Fruit fly (Drosophila melanogaster): Measurements from ENCODE around the gene fws.

The fws gene

dm6 chr2L:17449608-17450504 is 31.0 kb downstream of the fws start, which contains the start of gene dl:
Gene dl, minus strand, starts transcription at chr2L:17450364.
- peak; percentile 67 for TF ChIP-seq pan (optimal IDR thresholded peaks at IDR 0.05)
- TF ChIP-seq psq (optimal IDR thresholded peaks at IDR 0.05), result no peak
- no peak for TF ChIP-seq CG8478 (optimal IDR thresholded peaks at IDR 0.05)
- TF ChIP-seq EcR (GFP tag; optimal IDR thresholded peaks at IDR 0.05), result no peak

DNA sequence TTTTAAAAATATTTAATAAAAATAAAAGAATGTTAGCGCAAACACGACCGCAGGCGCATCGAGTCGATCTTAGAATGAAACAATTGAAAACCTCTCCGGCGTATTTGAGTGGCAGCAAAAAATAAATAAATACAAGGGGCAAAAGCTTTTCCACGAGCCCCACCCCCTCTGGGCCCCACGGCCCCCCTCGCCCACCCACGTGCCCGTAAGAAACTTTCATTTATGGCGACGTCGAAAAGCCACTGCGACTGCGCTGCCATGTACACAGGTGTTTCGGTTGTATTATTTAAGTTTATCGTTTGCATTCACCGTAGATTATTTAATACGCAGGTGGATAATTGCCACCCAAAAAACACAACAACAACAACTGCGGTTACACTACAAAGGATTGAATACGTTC is 32.4 kb downstream of the fws start:
- TF ChIP-seq pan (optimal IDR thresholded peaks at IDR 0.05), result no peak
- no peak for TF ChIP-seq Dll (optimal IDR thresholded peaks at IDR 0.05)
- TF ChIP-seq CG8478 (optimal IDR thresholded peaks at IDR 0.05), result no peak
- TF ChIP-seq usp (GFP tag; optimal IDR thresholded peaks at IDR 0.05), result no peak
- TF ChIP-seq psq (optimal IDR thresholded peaks at IDR 0.05), result no peak
- TF ChIP-seq EcR (GFP tag; optimal IDR thresholded peaks at IDR 0.05), result no peak

DNA sequence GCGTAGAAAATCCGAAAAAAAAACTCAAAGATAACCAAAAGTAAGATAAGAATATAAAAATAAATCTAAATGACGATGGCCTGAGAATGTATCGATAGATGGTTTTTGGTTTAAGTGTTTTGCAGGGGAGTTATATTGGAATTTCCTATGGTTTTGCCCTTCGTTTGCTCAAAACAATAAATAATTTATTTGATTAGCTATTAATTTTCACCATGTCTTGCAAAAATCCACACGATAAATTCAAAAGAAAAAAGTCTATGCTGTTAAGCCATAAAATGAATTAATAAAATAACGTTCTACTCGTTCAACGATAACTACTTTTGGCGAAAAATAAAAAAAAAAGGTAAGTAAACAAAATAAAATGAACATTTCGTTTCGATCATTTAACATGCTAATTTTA is 33.8 kb downstream of the fws start:
- TF ChIP-seq EcR (GFP tag; optimal IDR thresholded peaks at IDR 0.05), result no peak
- TF ChIP-seq psq (optimal IDR thresholded peaks at IDR 0.05), result no peak
- no peak for TF ChIP-seq Dll (optimal IDR thresholded peaks at IDR 0.05)
- TF ChIP-seq CG8478 (optimal IDR thresholded peaks at IDR 0.05), result no peak
- no peak for TF ChIP-seq usp (GFP tag; optimal IDR thresholded peaks at IDR 0.05)
- no peak for TF ChIP-seq pan (optimal IDR thresholded peaks at IDR 0.05)

- TF ChIP-seq CG8478 (optimal IDR thresholded peaks at IDR 0.05), result no peak
Measured at dm6 chr2L:17437594-17437993, 43.2 kb downstream of the fws start.

DNA sequence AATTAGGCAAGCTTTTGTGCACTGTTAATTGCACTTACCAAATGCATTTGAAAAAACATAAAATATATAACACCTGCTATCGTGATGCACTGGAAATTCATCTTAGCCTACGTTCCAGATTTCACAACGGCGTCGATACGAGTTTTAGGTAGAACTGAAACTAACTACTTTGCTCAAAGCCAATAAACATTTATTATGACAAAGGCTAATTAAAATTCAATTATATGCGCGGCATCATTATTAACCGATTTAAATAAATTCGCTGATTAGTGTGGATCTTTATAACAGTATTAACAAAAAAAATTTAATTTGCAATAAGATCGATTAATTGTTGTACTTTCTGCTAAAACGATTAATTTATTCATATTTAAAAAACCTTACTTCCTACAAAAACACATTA is 44.3 kb downstream of the fws start, which contains the start of gene CG33928:
TSS of gene CG33928 (minus strand) at position 101 of the 400 bp plus-strand sequence.
- no peak for TF ChIP-seq EcR (GFP tag; optimal IDR thresholded peaks at IDR 0.05)
- no peak for TF ChIP-seq usp (GFP tag; optimal IDR thresholded peaks at IDR 0.05)
- no peak for TF ChIP-seq psq (optimal IDR thresholded peaks at IDR 0.05)
- TF ChIP-seq Dll (optimal IDR thresholded peaks at IDR 0.05), result no peak
- no peak for TF ChIP-seq pan (optimal IDR thresholded peaks at IDR 0.05)
- TF ChIP-seq CG8478 (optimal IDR thresholded peaks at IDR 0.05), result no peak

DNA sequence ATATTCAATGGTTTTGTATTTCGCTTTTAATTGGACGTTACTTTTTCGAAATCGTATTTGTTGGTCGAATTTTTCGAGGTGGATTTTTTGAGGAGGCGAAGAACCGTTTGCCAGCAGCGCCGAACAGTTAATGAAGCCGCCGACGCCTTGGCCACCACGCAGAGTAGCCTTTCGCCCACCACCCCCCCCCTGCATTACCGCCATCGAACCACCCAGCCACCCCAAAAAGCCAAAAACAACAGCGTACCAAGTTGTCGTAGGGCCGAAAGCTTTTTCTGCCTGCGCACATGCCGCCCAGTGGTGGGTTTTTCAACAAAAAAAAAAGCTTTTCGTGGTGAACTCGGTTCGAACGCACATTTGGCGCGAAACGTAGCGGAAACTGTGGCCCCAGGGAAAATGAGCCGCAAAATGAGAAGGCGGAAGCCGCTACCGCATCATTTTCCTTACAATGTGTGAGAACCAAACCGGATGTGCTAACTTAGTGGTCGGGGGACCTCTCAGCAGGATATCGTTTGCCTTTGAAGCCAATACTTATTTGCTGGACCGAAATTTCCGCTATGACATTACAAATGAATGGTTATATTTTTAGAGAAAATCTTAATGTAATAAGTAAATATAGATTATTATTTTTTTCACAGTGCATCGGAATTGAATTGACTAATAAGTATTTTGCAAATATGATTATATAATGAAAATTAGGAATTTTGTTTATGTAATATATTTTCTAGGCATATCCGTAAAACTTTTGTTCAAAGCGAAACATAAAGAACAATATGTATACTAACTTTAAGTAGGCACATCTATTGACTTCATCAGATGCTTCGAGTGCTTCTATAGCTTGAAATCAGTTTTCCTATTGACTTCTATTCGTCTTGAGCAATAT is 47.6 kb downstream of the fws start, which contains the start of the genes Dif and CG5043:
TSS of gene Dif (minus strand) at position 132 of the 883 bp plus-strand sequence.
TSS of gene CG5043 (plus strand) at position 833 of the 883 bp plus-strand sequence.
- TF ChIP-seq pan (optimal IDR thresholded peaks at IDR 0.05), result no peak
- no peak for TF ChIP-seq psq (optimal IDR thresholded peaks at IDR 0.05)
- no peak for TF ChIP-seq usp (GFP tag; optimal IDR thresholded peaks at IDR 0.05)
- no peak for TF ChIP-seq EcR (GFP tag; optimal IDR thresholded peaks at IDR 0.05)
- TF ChIP-seq CG8478 (optimal IDR thresholded peaks at IDR 0.05), result no peak

DNA sequence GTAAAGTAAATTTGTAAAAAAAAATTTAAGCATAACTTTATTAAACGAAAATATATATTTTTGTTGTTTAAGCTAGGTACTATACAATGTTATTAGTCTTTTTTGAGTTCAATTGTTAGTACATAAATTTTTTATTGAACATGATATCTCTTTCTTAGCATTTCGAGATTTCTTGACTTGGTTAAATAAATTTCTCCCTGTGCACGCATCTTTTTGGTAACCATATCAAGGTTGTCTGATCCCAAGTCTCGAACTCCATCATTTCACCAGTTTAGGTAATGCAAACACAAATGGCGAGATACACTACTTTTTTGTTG is 49.5 kb downstream of the fws start:
- TF ChIP-seq EcR (GFP tag; optimal IDR thresholded peaks at IDR 0.05) (no peak), CG8478 (optimal IDR thresholded peaks at IDR 0.05) (no peak), pan (optimal IDR thresholded peaks at IDR 0.05) (no peak), psq (optimal IDR thresholded peaks at IDR 0.05) (no peak), usp (GFP tag; optimal IDR thresholded peaks at IDR 0.05) (no peak), Dll (optimal IDR thresholded peaks at IDR 0.05) (no peak)

DNA sequence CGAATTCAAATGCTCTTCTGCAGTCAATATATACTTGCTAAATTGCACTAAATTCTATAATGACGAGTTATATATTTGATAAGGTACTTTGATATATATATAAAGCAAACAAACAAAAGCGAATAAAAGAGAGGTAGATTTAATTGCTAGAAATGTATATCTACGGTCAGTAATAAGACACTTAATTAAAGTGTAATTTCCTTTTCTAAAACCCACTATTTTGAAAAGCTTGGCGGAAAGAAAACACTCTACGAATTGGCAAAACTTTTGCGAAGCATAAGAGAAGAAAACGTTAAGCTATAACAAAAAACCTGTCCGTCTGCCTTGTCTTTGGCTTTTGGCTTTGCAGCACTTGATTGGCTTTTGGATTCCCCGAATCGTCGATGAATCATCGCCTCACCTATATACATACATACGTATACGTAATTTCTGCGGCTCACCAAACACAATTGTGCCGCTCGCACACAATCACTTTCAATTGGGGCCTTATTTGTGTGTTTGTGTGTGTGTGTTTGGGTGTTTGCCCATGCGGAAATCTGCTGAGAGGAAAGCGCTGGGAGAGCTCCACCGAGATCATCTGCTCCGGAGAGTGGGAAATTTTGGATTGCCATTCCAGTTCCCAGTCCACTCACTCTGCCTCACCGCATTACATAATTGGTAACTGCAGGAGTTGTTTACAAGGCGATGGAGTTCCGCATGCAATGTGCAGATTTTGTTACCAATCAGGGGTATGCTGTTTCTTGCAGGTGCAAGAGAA is 50.0 kb downstream of the fws start:
- TF ChIP-seq pan (optimal IDR thresholded peaks at IDR 0.05) (no peak), psq (optimal IDR thresholded peaks at IDR 0.05) (no peak), CG8478 (optimal IDR thresholded peaks at IDR 0.05) (no peak), usp (GFP tag; optimal IDR thresholded peaks at IDR 0.05) (no peak), EcR (GFP tag; optimal IDR thresholded peaks at IDR 0.05) (no peak), Dll (optimal IDR thresholded peaks at IDR 0.05) (no peak)

DNA sequence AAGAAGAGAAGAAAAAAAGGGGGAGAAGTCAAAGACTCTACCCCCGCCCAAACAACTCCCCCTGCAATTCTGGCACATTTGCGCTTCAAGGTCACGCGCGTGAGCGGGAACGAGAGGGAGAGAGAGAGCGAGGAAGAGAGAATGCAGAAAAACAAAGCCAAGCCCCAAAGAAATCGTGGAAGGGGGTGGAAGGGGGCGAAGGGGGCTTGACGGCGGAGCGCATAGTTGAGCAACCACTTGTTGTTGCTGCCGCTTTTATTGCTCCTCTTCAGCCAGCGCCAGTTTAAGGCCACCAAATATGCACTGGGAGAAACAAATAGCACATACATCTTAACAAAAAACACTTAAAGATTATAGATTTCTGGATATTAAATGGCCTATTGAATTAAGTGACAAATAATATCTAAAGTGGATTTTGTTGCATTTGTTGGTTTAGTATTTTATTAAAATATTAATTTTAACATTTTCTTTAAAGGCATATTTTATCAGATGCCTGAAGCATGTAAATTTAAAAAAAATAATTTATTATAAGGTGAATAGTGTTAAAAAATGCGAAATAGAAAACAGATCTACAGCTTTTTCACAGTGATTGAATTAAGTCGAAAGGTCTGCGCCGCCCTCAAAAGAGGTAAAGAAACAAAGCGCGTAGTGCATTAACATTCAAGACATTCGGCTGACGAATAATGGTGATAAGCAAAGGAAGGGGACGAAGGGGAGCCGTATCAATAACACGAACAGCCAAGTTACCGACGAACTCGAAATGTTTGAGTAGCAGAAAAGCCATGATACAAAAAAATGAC is 50.8 kb downstream of the fws start:
- no peak for TF ChIP-seq pan (optimal IDR thresholded peaks at IDR 0.05)
- TF ChIP-seq EcR (GFP tag; optimal IDR thresholded peaks at IDR 0.05), result peak; percentile 60 to 70
- no peak for TF ChIP-seq usp (GFP tag; optimal IDR thresholded peaks at IDR 0.05)

Data from whole organism.